4 worm cellular contexts compared by ENCODE assay signal in the genomic region with DNA sequence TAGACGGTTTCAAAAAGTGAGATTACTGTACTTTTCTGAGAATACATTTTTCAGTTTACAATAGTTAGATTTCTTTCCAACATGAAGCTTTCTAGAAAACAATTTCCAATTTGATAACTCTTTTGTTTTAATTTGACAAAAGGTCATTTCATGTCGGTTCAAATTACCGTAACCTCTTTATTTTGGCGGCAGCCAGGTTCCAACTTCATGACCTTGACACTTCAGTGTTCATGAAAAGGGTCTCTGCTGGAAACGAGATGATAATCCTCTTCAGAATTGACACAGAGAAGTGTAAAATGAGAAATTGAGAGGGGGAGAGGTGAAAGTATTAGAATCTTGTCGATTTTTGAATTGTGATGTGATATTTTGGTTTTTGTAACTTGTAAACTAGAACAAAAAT.
A peak's percentile ranks its signal among the peaks of the same experiment; 100 is the strongest.
TF ChIP-seq lines count a peak whose summit lies in the region.

No protein-coding gene starts in this region.

TF ChIP-seq in whole organism, L1 larva, 84 proteins besides CTCF, POLR2A, EP300 and RAD21:
- TF ChIP-seq lin-14 (GFP tag; optimal IDR thresholded peaks at IDR 0.05; lab: Kevin White, UChicago) (peak; percentile 4), ceh-88 (GFP tag; IDR thresholded peaks at IDR 0.05; lab: Robert Waterston, UW) (0 out of 2 replicates have a peak, but pooled peaks have one; percentile 10), lsy-2 (tag; optimal IDR thresholded peaks at IDR 0.05; lab: Kevin White, UChicago) (peak in 1 of 2 experiments; percentile 21), blmp-1 (tag; optimal IDR thresholded peaks at IDR 0.05; lab: Kevin White, UChicago) (peak; percentile 35), dpl-1 (GFP tag; optimal IDR thresholded peaks at IDR 0.05; lab: Kevin White, UChicago) (no peak), C04F5.9 (tag; optimal IDR thresholded peaks at IDR 0.05; lab: Kevin White, UChicago) (no peak)

TF ChIP-seq in whole organism, L2 larva, 48 proteins besides CTCF, POLR2A, EP300 and RAD21:
- TF ChIP-seq nhr-25 (tag; optimal IDR thresholded peaks at IDR 0.05; lab: Kevin White, UChicago) (peak; percentile 60), snpc-4 (tag; optimal IDR thresholded peaks at IDR 0.05; lab: Kevin White, UChicago) (no peak), blmp-1 (tag; optimal IDR thresholded peaks at IDR 0.05; lab: Kevin White, UChicago; ENCODE audit: insufficient read depth) (peak; percentile 39)
TF ChIP-seq in whole organism, L2 larva: peak in this region for 2.

TF ChIP-seq in whole organism, L3 larva, 47 proteins besides CTCF, POLR2A, EP300 and RAD21:
- no peak for TF ChIP-seq unc-62 (GFP tag; optimal IDR thresholded peaks at IDR 0.05; lab: Kevin White, UChicago)
- peak in 1 of 3 experiments; percentile 3 for TF ChIP-seq elt-3 (tag; optimal IDR thresholded peaks at IDR 0.05; lab: Kevin White, UChicago)
- peak; percentile 75 for TF ChIP-seq nhr-25 (tag; optimal IDR thresholded peaks at IDR 0.05; lab: Kevin White, UChicago)

TF ChIP-seq in whole organism, L4 larva, 104 proteins besides CTCF, POLR2A, EP300 and RAD21:
- TF ChIP-seq lsy-2 (tag; optimal IDR thresholded peaks at IDR 0.05; lab: Kevin White, UChicago) (peak in 1 of 2 experiments; percentile 9), ceh-82 (tag; optimal IDR thresholded peaks at IDR 0.05; lab: Kevin White, UChicago) (no peak), zfp-3 (GFP tag; conservative IDR thresholded peaks at IDR 0.05; lab: Robert Waterston, UW) (no peak), sdz-12 (GFP tag; optimal IDR thresholded peaks at IDR 0.05; lab: Kevin White, UChicago) (no peak), ctbp-1 (GFP tag; IDR thresholded peaks at IDR 0.05; lab: Robert Waterston, UW) (no peak), egl-27 (tag; optimal IDR thresholded peaks at IDR 0.05; lab: Kevin White, UChicago) (no peak), nhr-28 (tag; optimal IDR thresholded peaks at IDR 0.05; lab: Kevin White, UChicago) (no peak), mep-1 (tag; optimal IDR thresholded peaks at IDR 0.05; lab: Kevin White, UChicago) (no peak), dmd-9 (GFP tag; IDR thresholded peaks at IDR 0.05; lab: Robert Waterston, UW) (no peak), lin-29 (GFP tag; IDR thresholded peaks at IDR 0.05; lab: Robert Waterston, UW) (no peak), T20F7.1 (GFP tag; optimal IDR thresholded peaks at IDR 0.05; lab: Kevin White, UChicago) (no peak), ceh-32 (tag; optimal IDR thresholded peaks at IDR 0.05; lab: Kevin White, UChicago; ENCODE audit: poor library complexity) (no peak), nhr-25 (tag; optimal IDR thresholded peaks at IDR 0.05; lab: Kevin White, UChicago; ENCODE audit: borderline replicate concordance, insufficient read depth) (peak; percentile 41)
